Fruit fly (Drosophila melanogaster) whole organism, prepupa: Measurements from ENCODE around the gene CG10638.
A peak's percentile ranks its signal among the peaks of the same experiment; 100 is the strongest.

ENCODE experiments used
- Blimp-1 ChIP-seq: fragments of 200-800 bp; sonication (Bioruptor generic); optimal IDR thresholded peaks from 3 replicates; lab custom pipeline; 2017; ENCODE audit warnings: missing biosample characterization, missing genetic modification characterization, mild to moderate bottlenecking, moderate library complexity, missing genetic modification reagents
- CG10631 ChIP-seq: fragments of 200-800 bp; sonication (Bioruptor generic); optimal IDR thresholded peaks from 2 replicates; lab custom pipeline; 2016; ENCODE audit warnings: missing biosample characterization, missing genetic modification characterization
- CG10669 ChIP-seq: fragments of 200-800 bp; sonication (Bioruptor generic); optimal IDR thresholded peaks from 3 replicates; lab custom pipeline; 2018; ENCODE audit warnings: missing biosample characterization, mild to moderate bottlenecking, missing genetic modification characterization, moderate library complexity
- CG11294 ChIP-seq: fragments of 200-800 bp; sonication (Bioruptor generic); IDR thresholded peaks from 2 replicates; pipeline ENCODE4 v1.3.6; 2022; ENCODE audit warnings: missing biosample characterization, missing genetic modification characterization
- CG11762 ChIP-seq: fragments of 200-800 bp; sonication (Bioruptor generic); optimal IDR thresholded peaks from 3 replicates; lab custom pipeline; 2016; ENCODE audit warnings: missing biosample characterization, missing genetic modification characterization; ENCODE audit not compliant: insufficient read depth
- CG11902 ChIP-seq: fragments of 200-800 bp; sonication (Bioruptor generic); optimal IDR thresholded peaks from 3 replicates; lab custom pipeline; 2016; ENCODE audit warnings: missing biosample characterization, missing genetic modification characterization
- CG15336 ChIP-seq: fragments of 200-800 bp; sonication (Bioruptor generic); IDR thresholded peaks from 2 replicates; pipeline ENCODE4 v1.3.6; 2022; ENCODE audit warnings: missing biosample characterization, missing genetic modification characterization
- CG1621 ChIP-seq: fragments of 200-800 bp; sonication (Bioruptor generic); optimal IDR thresholded peaks from 3 replicates; lab custom pipeline; 2018; ENCODE audit warnings: missing biosample characterization, mild to moderate bottlenecking, missing genetic modification characterization
- CG3032 ChIP-seq: fragments of 200-800 bp; optimal IDR thresholded peaks from 2 replicates; lab custom pipeline; 2019; ENCODE audit warnings: missing biosample characterization, mild to moderate bottlenecking, missing genetic modification characterization, moderate library complexity
- CG31627 ChIP-seq: fragments of 200-800 bp; sonication (Bioruptor generic); optimal IDR thresholded peaks from 3 replicates; lab custom pipeline; 2016; ENCODE audit warnings: missing biosample characterization, missing genetic modification characterization
- CG32006 ChIP-seq: fragments of 200-800 bp; sonication (Bioruptor generic); optimal IDR thresholded peaks from 3 replicates; lab custom pipeline; 2017; ENCODE audit warnings: missing biosample characterization, mild to moderate bottlenecking, missing genetic modification characterization
- CG34406 ChIP-seq: fragments of 200-800 bp; sonication (Bioruptor generic); optimal IDR thresholded peaks from 3 replicates; lab custom pipeline; 2016; ENCODE audit warnings: missing biosample characterization, missing genetic modification characterization
- CG4318 ChIP-seq: fragments of 200-800 bp; sonication (Bioruptor generic); optimal IDR thresholded peaks from 3 replicates; lab custom pipeline; 2017; ENCODE audit warnings: missing biosample characterization, mild to moderate bottlenecking, missing genetic modification characterization
- CG6276 ChIP-seq: fragments of 200-800 bp; sonication (Bioruptor generic); optimal IDR thresholded peaks from 2 replicates; lab custom pipeline; 2017; ENCODE audit warnings: missing biosample characterization, mild to moderate bottlenecking, missing genetic modification characterization
- CG6792 ChIP-seq: fragments of 200-800 bp; sonication (Bioruptor generic); optimal IDR thresholded peaks from 3 replicates; lab custom pipeline; 2016; ENCODE audit warnings: missing biosample characterization, missing genetic modification characterization
- CG6808 ChIP-seq: fragments of 200-800 bp; sonication (Bioruptor generic); optimal IDR thresholded peaks from 3 replicates; lab custom pipeline; 2017; ENCODE audit warnings: missing biosample characterization, missing genetic modification characterization, mild to moderate bottlenecking, moderate library complexity, missing genetic modification reagents
- CG6854 ChIP-seq: fragments of 200-800 bp; sonication (Bioruptor generic); optimal IDR thresholded peaks from 2 replicates; lab custom pipeline; 2017; ENCODE audit warnings: missing biosample characterization, mild to moderate bottlenecking, missing genetic modification characterization
- CG7368 ChIP-seq: fragments of 200-800 bp; sonication (Bioruptor generic); optimal IDR thresholded peaks from 3 replicates; lab custom pipeline; 2016; ENCODE audit warnings: missing biosample characterization, missing genetic modification characterization
- CG8119 ChIP-seq: fragments of 200-800 bp; sonication (Bioruptor generic); IDR thresholded peaks from 3 replicates; pipeline ENCODE4 v1.3.6; 2022; ENCODE audit warnings: missing biosample characterization, missing genetic modification characterization
- CG8319 ChIP-seq: fragments of 200-800 bp; sonication (Bioruptor generic); optimal IDR thresholded peaks from 3 replicates; lab custom pipeline; 2016; ENCODE audit warnings: missing biosample characterization, missing genetic modification characterization
- CG9139 ChIP-seq: fragments of 200-800 bp; sonication (Bioruptor generic); optimal IDR thresholded peaks from 3 replicates; lab custom pipeline; 2017; ENCODE audit warnings: missing biosample characterization, mild to moderate bottlenecking, missing genetic modification characterization
- Eip75B ChIP-seq: fragments of 200-800 bp; sonication (Bioruptor generic); optimal IDR thresholded peaks from 3 replicates; lab custom pipeline; 2016; ENCODE audit warnings: missing biosample characterization, missing genetic modification characterization
- Ets21C ChIP-seq: fragments of 200-800 bp; sonication (Bioruptor generic); optimal IDR thresholded peaks from 3 replicates; lab custom pipeline; 2016; ENCODE audit warnings: missing biosample characterization, missing genetic modification characterization
- Ets96B ChIP-seq: fragments of 200-800 bp; optimal IDR thresholded peaks from 2 replicates; lab custom pipeline; 2019; ENCODE audit warnings: missing biosample characterization, mild to moderate bottlenecking, missing genetic modification characterization, moderate library complexity
- Gug ChIP-seq: fragments of 200-800 bp; sonication (Bioruptor generic); IDR thresholded peaks from 2 replicates; pipeline ENCODE4 v1.3.6; 2022; ENCODE audit warnings: missing biosample characterization, missing genetic modification characterization
- Hr38 ChIP-seq: sonication (Bioruptor generic); optimal IDR thresholded peaks from 2 replicates; lab custom pipeline; 2016; ENCODE audit warnings: missing biosample characterization, missing genetic modification characterization
- Hr39 ChIP-seq: fragments of 200-800 bp; sonication (Bioruptor generic); optimal IDR thresholded peaks from 2 replicates; lab custom pipeline; 2016; ENCODE audit warnings: missing biosample characterization, missing genetic modification characterization
- Hr4 ChIP-seq: fragments of 200-800 bp; sonication (Bioruptor generic); optimal IDR thresholded peaks from 3 replicates; lab custom pipeline; 2016; ENCODE audit warnings: missing biosample characterization, missing genetic modification characterization
- Lpt ChIP-seq: fragments of 200-800 bp; sonication (Bioruptor generic); optimal IDR thresholded peaks from 3 replicates; lab custom pipeline; 2016; ENCODE audit warnings: missing biosample characterization, missing genetic modification characterization
- Met ChIP-seq: fragments of 200-800 bp; sonication (Bioruptor generic); optimal IDR thresholded peaks from 3 replicates; lab custom pipeline; 2016; ENCODE audit warnings: missing biosample characterization, missing genetic modification characterization
- Sox14 ChIP-seq: fragments of 200-800 bp; sonication (Bioruptor generic); optimal IDR thresholded peaks from 3 replicates; lab custom pipeline; 2016; ENCODE audit warnings: missing biosample characterization, missing genetic modification characterization
- achi ChIP-seq: fragments of 200-800 bp; sonication (Bioruptor generic); optimal IDR thresholded peaks from 3 replicates; lab custom pipeline; 2016; ENCODE audit warnings: missing biosample characterization, missing genetic modification characterization
- cyc ChIP-seq: fragments of 200-800 bp; sonication (Bioruptor generic); optimal IDR thresholded peaks from 3 replicates; lab custom pipeline; 2016; ENCODE audit warnings: missing biosample characterization, missing genetic modification characterization
- dsx ChIP-seq: fragments of 200-800 bp; optimal IDR thresholded peaks from 3 replicates; lab custom pipeline; 2019; ENCODE audit warnings: missing biosample characterization, mild to moderate bottlenecking, missing genetic modification characterization, moderate library complexity; ENCODE audit not compliant: poor library complexity, severe bottlenecking
- eg ChIP-seq: fragments of 200-800 bp; sonication (Bioruptor generic); IDR thresholded peaks from 3 replicates; pipeline ENCODE4 v1.3.6; 2022; ENCODE audit warnings: missing biosample characterization, missing genetic modification characterization
- esn ChIP-seq: fragments of 200-800 bp; sonication (Bioruptor generic); optimal IDR thresholded peaks from 2 replicates; lab custom pipeline; 2016; ENCODE audit warnings: missing biosample characterization, mild to moderate bottlenecking, missing genetic modification characterization, moderate library complexity
- fd59A ChIP-seq: fragments of 200-800 bp; sonication (Bioruptor generic); optimal IDR thresholded peaks from 2 replicates; lab custom pipeline; 2017; ENCODE audit warnings: missing biosample characterization, mild to moderate bottlenecking, missing genetic modification characterization, missing genetic modification reagents
- fd85E ChIP-seq: fragments of 200-800 bp; sonication (Bioruptor generic); optimal IDR thresholded peaks from 3 replicates; lab custom pipeline; 2016; ENCODE audit warnings: missing biosample characterization, missing genetic modification characterization
- fkh ChIP-seq: fragments of 200-800 bp; sonication (Bioruptor generic); optimal IDR thresholded peaks from 3 replicates; lab custom pipeline; 2017; ENCODE audit warnings: missing biosample characterization, mild to moderate bottlenecking, missing genetic modification characterization, moderate library complexity
- lz ChIP-seq: fragments of 200-800 bp; sonication (Bioruptor generic); optimal IDR thresholded peaks from 3 replicates; lab custom pipeline; 2016; ENCODE audit warnings: missing biosample characterization, missing genetic modification characterization
- net ChIP-seq: fragments of 200-800 bp; sonication (Bioruptor generic); optimal IDR thresholded peaks from 3 replicates; lab custom pipeline; 2016; ENCODE audit warnings: missing biosample characterization, missing genetic modification characterization
- pdm3 ChIP-seq: fragments of 200-800 bp; sonication (Bioruptor generic); optimal IDR thresholded peaks from 3 replicates; lab custom pipeline; 2016; ENCODE audit warnings: missing biosample characterization, missing genetic modification characterization
- spab ChIP-seq: fragments of 200-800 bp; sonication (Bioruptor generic); optimal IDR thresholded peaks from 2 replicates; lab custom pipeline; 2017; ENCODE audit warnings: missing biosample characterization, mild to moderate bottlenecking, missing genetic modification characterization, missing genetic modification reagents
- ss ChIP-seq, 2 experiments: fragments of 200-800 bp; sonication (Bioruptor generic); optimal IDR thresholded peaks; 2 replicates in 1 of 2; 3 replicates in 1 of 2; lab custom pipeline; 2017 to 2018; ENCODE audit warnings: mild to moderate bottlenecking in 2 of 2, missing biosample characterization in 2 of 2, missing genetic modification characterization in 2 of 2, moderate library complexity in 1 of 2
- svp ChIP-seq: fragments of 200-800 bp; sonication (Bioruptor generic); peaks from one replicate; lab custom pipeline; 2016; ENCODE audit warnings: missing biosample characterization, missing genetic modification characterization
- topi ChIP-seq: fragments of 200-800 bp; sonication (Bioruptor generic); optimal IDR thresholded peaks from 3 replicates; lab custom pipeline; 2016; ENCODE audit warnings: missing biosample characterization, missing genetic modification characterization
- vri ChIP-seq: fragments of 200-800 bp; sonication (Bioruptor generic); optimal IDR thresholded peaks from 3 replicates; lab custom pipeline; 2016; ENCODE audit warnings: missing biosample characterization, mild to moderate bottlenecking, missing genetic modification characterization

Gene CG10638

dm6 chr3L:12529431-12530007 lies 28.4 kb upstream of the CG10638 start (continued):
- TF ChIP-seq esn (GFP tag; lab: Kevin White, UChicago) (peak; percentile 79), Blimp-1 (GFP tag; lab: Kevin White, UChicago) (no peak), CG4318 (GFP tag; lab: Kevin White, UChicago) (no peak), CG32006 (GFP tag; lab: Kevin White, UChicago) (peak; percentile 65), CG6854 (peak; percentile 9), svp (GFP tag; lab: Kevin White, UChicago) (no peak), CG10669 (GFP tag; lab: Kevin White, UChicago) (peak; percentile 59), pdm3 (GFP tag; lab: Kevin White, UChicago) (peak; percentile 70), CG11294 (peak; percentile 64)

DNA sequence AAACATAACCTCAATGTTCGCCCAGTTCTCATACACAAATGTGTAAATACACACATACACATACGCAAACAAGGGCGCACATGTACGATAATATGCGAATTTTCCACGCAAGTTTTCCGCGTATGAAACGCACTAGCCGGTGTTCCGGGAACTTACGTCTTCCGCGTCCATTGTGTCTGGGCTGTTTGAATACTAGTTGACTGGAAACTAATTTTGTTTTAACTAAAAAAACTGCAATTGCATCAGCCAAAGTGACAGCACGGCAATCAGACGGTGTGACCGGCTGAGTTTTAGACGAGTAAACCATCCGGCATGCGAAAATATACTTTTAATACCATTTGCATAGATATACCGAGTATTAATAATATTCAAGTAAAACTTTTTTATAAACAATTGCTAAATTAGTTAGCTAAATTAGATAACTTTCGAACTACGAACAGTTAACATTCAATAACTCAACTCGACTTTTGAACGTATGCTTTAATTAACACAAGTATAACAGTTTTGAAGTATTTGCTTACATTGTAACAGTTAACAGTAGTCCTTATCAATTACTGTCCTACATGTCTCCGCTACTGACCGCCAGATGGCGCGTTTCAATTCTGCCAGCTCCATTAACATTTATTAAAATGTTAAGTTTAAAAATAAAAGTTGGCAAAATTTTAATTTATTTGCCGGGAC lies 25.5 kb upstream of the CG10638 start, which contains the start of gene eIF2beta:
Gene eIF2beta, minus strand, starts transcription at position 299 of the 681 bp plus-strand sequence.
- TF ChIP-seq fd59A (GFP tag; lab: Kevin White, UChicago), result no peak
- TF ChIP-seq CG6792, result no peak
- peak; percentile 67 for TF ChIP-seq svp (GFP tag; lab: Kevin White, UChicago)
- TF ChIP-seq topi (GFP tag; lab: Kevin White, UChicago), result peak; percentile 49
- TF ChIP-seq spab (GFP tag; lab: Kevin White, UChicago), result no peak
- TF ChIP-seq CG11902 (GFP tag; lab: Kevin White, UChicago), result no peak
- TF ChIP-seq dsx, result peak; percentile 100
- peak; percentile 11 for TF ChIP-seq lz (GFP tag; lab: Kevin White, UChicago)
- no peak for TF ChIP-seq ss (GFP tag; optimal IDR thresholded peaks at IDR 0.05; lab: Kevin White, UChicago)
- TF ChIP-seq Ets96B (tag; lab: Kevin White, UChicago), result no peak
- peak; percentile 9 for TF ChIP-seq CG6808 (GFP tag; lab: Kevin White, UChicago)
- TF ChIP-seq Sox14 (GFP tag; lab: Kevin White, UChicago), result peak; percentile 18
- TF ChIP-seq Blimp-1 (GFP tag; lab: Kevin White, UChicago), result no peak
- TF ChIP-seq CG9139, result no peak
- no peak for TF ChIP-seq Gug (GFP tag; lab: Robert Waterston, UW)
- TF ChIP-seq Hr39 (GFP tag; lab: Kevin White, UChicago), result peak; percentile 31
- no peak for TF ChIP-seq fd85E (GFP tag; lab: Kevin White, UChicago)
- no peak for TF ChIP-seq Hr38 (GFP tag; lab: Kevin White, UChicago)
- TF ChIP-seq pdm3 (GFP tag; lab: Kevin White, UChicago), result peak; percentile 65
- no peak for TF ChIP-seq CG3032 (tag; lab: Kevin White, UChicago)
- peak; percentile 15 for TF ChIP-seq CG11762 (GFP tag; lab: Kevin White, UChicago)
- TF ChIP-seq CG8119, result no peak
- TF ChIP-seq CG8319 (GFP tag; lab: Kevin White, UChicago), result no peak
- TF ChIP-seq cyc (GFP tag; lab: Kevin White, UChicago), result peak; percentile 58
- no peak for TF ChIP-seq Lpt (GFP tag; lab: Kevin White, UChicago)
- no peak for TF ChIP-seq eg (GFP tag; lab: Robert Waterston, UW)
- TF ChIP-seq fkh (GFP tag; lab: Kevin White, UChicago), result peak; percentile 88
- TF ChIP-seq Hr4 (GFP tag; lab: Kevin White, UChicago), result peak; percentile 59
- TF ChIP-seq CG1621, result peak; percentile 1
- TF ChIP-seq vri, result peak; percentile 44
- no peak for TF ChIP-seq CG10631 (GFP tag; lab: Kevin White, UChicago)
- no peak for TF ChIP-seq CG32006 (GFP tag; lab: Kevin White, UChicago)
- no peak for TF ChIP-seq CG15336 (GFP tag; lab: Robert Waterston, UW)
- peak; percentile 74 for TF ChIP-seq Met (GFP tag; lab: Kevin White, UChicago)
- TF ChIP-seq CG10669 (GFP tag; lab: Kevin White, UChicago), result no peak
- peak; percentile 62 for TF ChIP-seq net (GFP tag; lab: Kevin White, UChicago)
- peak; percentile 6 for TF ChIP-seq CG7368
- TF ChIP-seq Eip75B (GFP tag; lab: Kevin White, UChicago), result peak; percentile 16
- peak; percentile 32 for TF ChIP-seq CG31627 (GFP tag; lab: Kevin White, UChicago)
- TF ChIP-seq CG11294, result no peak
- TF ChIP-seq Ets21C (GFP tag; lab: Kevin White, UChicago), result no peak
- TF ChIP-seq CG34406, result peak; percentile 14
- TF ChIP-seq CG6276 (GFP tag; lab: Kevin White, UChicago), result no peak
- no peak for TF ChIP-seq CG4318 (GFP tag; lab: Kevin White, UChicago)
- TF ChIP-seq achi (GFP tag; lab: Kevin White, UChicago), result peak; percentile 89
